Fruit fly (Drosophila melanogaster) whole organism, prepupa: ENCODE data around the gene Mpi.

Experiments used
- CG15336 ChIP-seq: fragments of 200-800 bp; sonication (Bioruptor generic); IDR thresholded peaks from 2 replicates; pipeline ENCODE4 v1.3.6; 2022; ENCODE audit warnings: missing biosample characterization, missing genetic modification characterization
- CG3032 ChIP-seq: fragments of 200-800 bp; optimal IDR thresholded peaks from 2 replicates; lab custom pipeline; 2019; ENCODE audit warnings: missing biosample characterization, mild to moderate bottlenecking, missing genetic modification characterization, moderate library complexity
- CG32006 ChIP-seq: fragments of 200-800 bp; sonication (Bioruptor generic); optimal IDR thresholded peaks from 3 replicates; lab custom pipeline; 2017; ENCODE audit warnings: missing biosample characterization, mild to moderate bottlenecking, missing genetic modification characterization
- CG34406 ChIP-seq: fragments of 200-800 bp; sonication (Bioruptor generic); optimal IDR thresholded peaks from 3 replicates; lab custom pipeline; 2016; ENCODE audit warnings: missing biosample characterization, missing genetic modification characterization
- CG8319 ChIP-seq: fragments of 200-800 bp; sonication (Bioruptor generic); optimal IDR thresholded peaks from 3 replicates; lab custom pipeline; 2016; ENCODE audit warnings: missing biosample characterization, missing genetic modification characterization
- CG8632 ChIP-seq: fragments of 200-800 bp; sonication (Bioruptor generic); optimal IDR thresholded peaks from 3 replicates; lab custom pipeline; 2016; ENCODE audit warnings: missing biosample characterization, missing genetic modification characterization
- Eip93F ChIP-seq: fragments of 200-800 bp; sonication (Bioruptor generic); optimal IDR thresholded peaks from 2 replicates; lab custom pipeline; 2016; ENCODE audit warnings: missing biosample characterization, mild to moderate bottlenecking, missing genetic modification characterization
- Lpt ChIP-seq: fragments of 200-800 bp; sonication (Bioruptor generic); optimal IDR thresholded peaks from 3 replicates; lab custom pipeline; 2016; ENCODE audit warnings: missing biosample characterization, missing genetic modification characterization
- Sox15 ChIP-seq: fragments of 200-800 bp; sonication (Bioruptor generic); optimal IDR thresholded peaks from 3 replicates; lab custom pipeline; 2016; ENCODE audit warnings: missing biosample characterization, missing genetic modification characterization
- acj6 ChIP-seq: fragments of 200-800 bp; sonication (Bioruptor generic); optimal IDR thresholded peaks from 3 replicates; lab custom pipeline; 2016; ENCODE audit warnings: missing biosample characterization, missing genetic modification characterization
- cyc ChIP-seq: fragments of 200-800 bp; sonication (Bioruptor generic); optimal IDR thresholded peaks from 3 replicates; lab custom pipeline; 2016; ENCODE audit warnings: missing biosample characterization, missing genetic modification characterization
- fd59A ChIP-seq: fragments of 200-800 bp; sonication (Bioruptor generic); optimal IDR thresholded peaks from 2 replicates; lab custom pipeline; 2017; ENCODE audit warnings: missing biosample characterization, mild to moderate bottlenecking, missing genetic modification characterization, missing genetic modification reagents
- salr ChIP-seq, 2 experiments: fragments of 200-800 bp; sonication (Bioruptor generic); optimal IDR thresholded peaks; 3 replicates each; lab custom pipeline; 2016 to 2018; ENCODE audit warnings: missing biosample characterization in 2 of 2, missing genetic modification characterization in 2 of 2, mild to moderate bottlenecking in 1 of 2
- vri ChIP-seq: fragments of 200-800 bp; sonication (Bioruptor generic); optimal IDR thresholded peaks from 3 replicates; lab custom pipeline; 2016; ENCODE audit warnings: missing biosample characterization, mild to moderate bottlenecking, missing genetic modification characterization

dm6 chr3R:9730784-9731183 lies 28.6 kb upstream of the Mpi start, which contains the start of gene FoxP:
- no peak for TF ChIP-seq Eip93F
- no peak for TF ChIP-seq acj6 (GFP tag; lab: Kevin White, UChicago)
- no peak for TF ChIP-seq Sox15
- no peak for TF ChIP-seq CG8632 (GFP tag; lab: Kevin White, UChicago)
- no peak for TF ChIP-seq fd59A
- no peak for TF ChIP-seq CG3032 (tag; lab: Kevin White, UChicago)
- TF ChIP-seq Lpt, result no peak
- no peak for TF ChIP-seq cyc
- no peak for TF ChIP-seq salr (GFP tag; optimal IDR thresholded peaks at IDR 0.05; lab: Kevin White, UChicago)
- TF ChIP-seq CG34406 (GFP tag; lab: Kevin White, UChicago), result no peak
- TF ChIP-seq CG8319 (GFP tag; lab: Kevin White, UChicago), result no peak
- no peak for TF ChIP-seq vri (GFP tag; lab: Kevin White, UChicago)
- no peak for TF ChIP-seq CG32006 (GFP tag; lab: Kevin White, UChicago)
- no peak for TF ChIP-seq CG15336 (GFP tag; lab: Robert Waterston, UW)
